Worm (Caenorhabditis elegans) whole organism, L3 larva: ENCODE results near the gene skp-1.

ENCODE experiments used
- R02D3.7 ChIP-seq: fragments of 150-350 bp; optimal IDR thresholded peaks from 2 replicates; lab custom pipeline; 2014; ENCODE audit warnings: missing biosample characterization, missing genetic modification characterization
- ZK546.5 ChIP-seq: sonication (generic microtip); optimal IDR thresholded peaks from 2 replicates; lab custom pipeline; 2017; ENCODE audit warnings: missing biosample characterization, missing genetic modification characterization
- ama-1 ChIP-seq: fragments of 150-350 bp; optimal IDR thresholded peaks from 2 replicates; lab custom pipeline; 2018
- ceh-16 ChIP-seq: sonication (generic microtip); optimal IDR thresholded peaks from 2 replicates; lab custom pipeline; 2017; ENCODE audit warnings: missing biosample characterization, missing genetic modification characterization
- ceh-28 ChIP-seq: fragments of 150-350 bp; optimal IDR thresholded peaks from 2 replicates; lab custom pipeline; 2014; ENCODE audit warnings: missing biosample characterization, missing genetic modification reagents, missing genetic modification characterization
- ceh-9 ChIP-seq: sonication (generic microtip); optimal IDR thresholded peaks from 2 replicates; lab custom pipeline; 2018; ENCODE audit warnings: missing biosample characterization, missing genetic modification characterization
- daf-12 ChIP-seq: fragments of 150-350 bp; optimal IDR thresholded peaks from 2 replicates; lab custom pipeline; 2014; ENCODE audit warnings: missing biosample characterization, missing genetic modification reagents, missing genetic modification characterization
- egl-5 ChIP-seq: fragments of 150-350 bp; optimal IDR thresholded peaks from 2 replicates; lab custom pipeline; 2017; ENCODE audit warnings: missing biosample characterization, missing genetic modification reagents, missing genetic modification characterization, inconsistent platforms
- elt-1 ChIP-seq: fragments of 150-350 bp; optimal IDR thresholded peaks from 2 replicates; lab custom pipeline; 2014; ENCODE audit warnings: missing biosample characterization, missing genetic modification characterization
- elt-2 ChIP-seq: sonication (generic microtip); optimal IDR thresholded peaks from 2 replicates; lab custom pipeline; 2016; ENCODE audit warnings: missing genetic modification reagents, mild to moderate bottlenecking, missing genetic modification characterization, missing compliant biosample characterization
- fkh-10 ChIP-seq: sonication (generic microtip); optimal IDR thresholded peaks from 2 replicates; lab custom pipeline; 2017; ENCODE audit warnings: missing biosample characterization, missing genetic modification reagents, missing genetic modification characterization
- fkh-2 ChIP-seq: fragments of 150-350 bp; optimal IDR thresholded peaks from 2 replicates; lab custom pipeline; 2014; ENCODE audit warnings: missing biosample characterization, missing genetic modification reagents, missing genetic modification characterization
- fos-1 ChIP-seq: fragments of 150-350 bp; optimal IDR thresholded peaks from 2 replicates; lab custom pipeline; 2014; ENCODE audit warnings: missing biosample characterization, missing genetic modification characterization
- hmg-11 ChIP-seq: sonication (generic microtip); optimal IDR thresholded peaks from 2 replicates; lab custom pipeline; 2016; ENCODE audit warnings: missing genetic modification characterization, missing compliant biosample characterization
- lin-15B ChIP-seq: fragments of 150-350 bp; optimal IDR thresholded peaks from 2 replicates; lab custom pipeline; 2014; ENCODE audit warnings: missing biosample characterization, missing genetic modification characterization
- lin-39 ChIP-seq: fragments of 150-350 bp; optimal IDR thresholded peaks from 2 replicates; lab custom pipeline; 2018; ENCODE audit warnings: missing biosample characterization, missing genetic modification reagents, missing genetic modification characterization
- lsy-12 ChIP-seq: sonication (generic microtip); optimal IDR thresholded peaks from 2 replicates; lab custom pipeline; 2016; ENCODE audit warnings: mild to moderate bottlenecking, missing genetic modification characterization, missing compliant biosample characterization
- mdl-1 ChIP-seq: fragments of 150-350 bp; optimal IDR thresholded peaks from 2 replicates; lab custom pipeline; 2014; ENCODE audit warnings: missing biosample characterization, missing genetic modification characterization
- nfya-1 ChIP-seq: sonication (generic microtip); optimal IDR thresholded peaks from 2 replicates; lab custom pipeline; 2017; ENCODE audit warnings: missing genetic modification characterization, mild to moderate bottlenecking, missing compliant biosample characterization, antibody characterized with exemption, moderate library complexity; ENCODE audit not compliant: insufficient read depth
- nhr-11 ChIP-seq: fragments of 150-350 bp; optimal IDR thresholded peaks from 2 replicates; lab custom pipeline; 2014; ENCODE audit warnings: missing biosample characterization, missing genetic modification characterization
- nhr-23 ChIP-seq: fragments of 150-350 bp; optimal IDR thresholded peaks from 2 replicates; lab custom pipeline; 2014; ENCODE audit warnings: missing biosample characterization, missing genetic modification reagents, missing genetic modification characterization
- nhr-237 ChIP-seq: fragments of 150-350 bp; optimal IDR thresholded peaks from 2 replicates; lab custom pipeline; 2014; ENCODE audit warnings: missing biosample characterization, missing genetic modification characterization
- nhr-25 ChIP-seq: sonication (generic microtip); optimal IDR thresholded peaks from 2 replicates; lab custom pipeline; 2017; ENCODE audit warnings: missing biosample characterization, missing genetic modification characterization
- nhr-43 ChIP-seq: sonication (generic microtip); optimal IDR thresholded peaks from 2 replicates; lab custom pipeline; 2016; ENCODE audit warnings: mild to moderate bottlenecking, missing genetic modification characterization, missing compliant biosample characterization; ENCODE audit not compliant: poor library complexity, severe bottlenecking
- nhr-76 ChIP-seq: fragments of 150-350 bp; sonication (generic microtip); optimal IDR thresholded peaks from 5 replicates; lab custom pipeline; 2014; ENCODE audit warnings: missing biosample characterization, missing genetic modification characterization
- nhr-77 ChIP-seq: fragments of 150-350 bp; optimal IDR thresholded peaks from 2 replicates; lab custom pipeline; 2014; ENCODE audit warnings: missing biosample characterization, missing genetic modification characterization
- pha-4 ChIP-seq: fragments of 150-350 bp; optimal IDR thresholded peaks from 2 replicates; lab custom pipeline; 2014; ENCODE audit warnings: missing biosample characterization, missing genetic modification reagents, missing genetic modification characterization
- pqm-1 ChIP-seq: fragments of 150-350 bp; optimal IDR thresholded peaks from 2 replicates; lab custom pipeline; 2017; ENCODE audit warnings: missing biosample characterization, missing genetic modification characterization, inconsistent platforms
- sea-2 ChIP-seq: fragments of 150-350 bp; sonication (generic microtip); optimal IDR thresholded peaks from 4 replicates; lab custom pipeline; 2014; ENCODE audit warnings: missing biosample characterization, missing genetic modification reagents, missing genetic modification characterization
- skn-1 ChIP-seq: fragments of 150-350 bp; optimal IDR thresholded peaks from 2 replicates; lab custom pipeline; 2014; ENCODE audit warnings: missing biosample characterization, missing genetic modification characterization
- snpc-4 ChIP-seq: fragments of 150-350 bp; optimal IDR thresholded peaks from 2 replicates; lab custom pipeline; 2014; ENCODE audit warnings: missing biosample characterization, missing genetic modification characterization
- tbx-2 ChIP-seq: sonication (generic microtip); optimal IDR thresholded peaks from 2 replicates; lab custom pipeline; 2016; ENCODE audit warnings: mild to moderate bottlenecking, missing genetic modification characterization, missing compliant biosample characterization
- unc-62 ChIP-seq: fragments of 150-350 bp; sonication (generic microtip); optimal IDR thresholded peaks from 4 replicates; lab custom pipeline; 2014; ENCODE audit warnings: missing biosample characterization, missing genetic modification reagents, missing genetic modification characterization
- zag-1 ChIP-seq: fragments of 150-350 bp; optimal IDR thresholded peaks from 2 replicates; lab custom pipeline; 2014; ENCODE audit warnings: missing biosample characterization, missing genetic modification characterization
- ztf-11 ChIP-seq: fragments of 150-350 bp; optimal IDR thresholded peaks from 2 replicates; lab custom pipeline; 2014; ENCODE audit warnings: missing biosample characterization, missing genetic modification characterization
- ztf-4 ChIP-seq: fragments of 150-350 bp; optimal IDR thresholded peaks from 2 replicates; lab custom pipeline; 2014; ENCODE audit warnings: missing biosample characterization, missing genetic modification characterization

The skp-1 gene

ce11 chrV:11638634-11639117, 6.6 kb upstream of the skp-1 start (continued):
- TF ChIP-seq snpc-4 (tag; lab: Kevin White, UChicago) (peak; percentile 30), daf-12 (tag; lab: Kevin White, UChicago) (no peak)

- TF ChIP-seq ztf-11 (tag; lab: Kevin White, UChicago) (no peak), fkh-2 (tag; lab: Kevin White, UChicago) (no peak), nhr-43 (no peak), ceh-9 (no peak), elt-1 (tag; lab: Kevin White, UChicago) (no peak), daf-12 (tag; lab: Kevin White, UChicago) (no peak), fos-1 (no peak), pha-4 (tag; lab: Kevin White, UChicago) (no peak), nhr-237 (tag; lab: Kevin White, UChicago) (no peak), hmg-11 (tag; lab: Kevin White, UChicago) (peak; percentile 27), ztf-4 (tag; lab: Kevin White, UChicago) (no peak), snpc-4 (tag; lab: Kevin White, UChicago) (peak; percentile 9), nhr-77 (tag; lab: Kevin White, UChicago) (no peak), ceh-16 (tag; lab: Kevin White, UChicago) (no peak), zag-1 (tag; lab: Kevin White, UChicago) (peak; percentile 14), elt-2 (tag; lab: Kevin White, UChicago) (no peak), mdl-1 (tag; lab: Kevin White, UChicago) (peak; percentile 54), R02D3.7 (tag; lab: Kevin White, UChicago) (no peak), unc-62 (peak; percentile 5), lsy-12 (tag; lab: Kevin White, UChicago) (no peak), egl-5 (tag; lab: Kevin White, UChicago) (peak; percentile 16), tbx-2 (tag; lab: Kevin White, UChicago) (peak; percentile 25), ama-1 (lab: Kevin White, UChicago) (no peak), nhr-11 (tag; lab: Kevin White, UChicago) (peak; percentile 33), nfya-1 (tag; lab: Kevin White, UChicago) (peak; percentile 74), lin-15B (tag; lab: Kevin White, UChicago) (peak; percentile 36), fkh-10 (peak; percentile 77), lin-39 (tag; lab: Kevin White, UChicago) (peak; percentile 56), nhr-76 (tag; lab: Kevin White, UChicago) (no peak), skn-1 (tag; lab: Kevin White, UChicago) (peak; percentile 59)
These were observed 3.9 kb upstream of the skp-1 start for ce11 chrV:11641298-11641787.

ce11 chrV:11644166-11644565, 1.1 kb upstream of the skp-1 start, which contains the start of gene bir-1:
TSS of gene bir-1 (plus strand) at chrV:11644477.
- TF ChIP-seq pqm-1 (peak; percentile 17), nfya-1 (tag; lab: Kevin White, UChicago) (peak; percentile 81), ceh-28 (tag; lab: Kevin White, UChicago) (peak; percentile 75), skn-1 (tag; lab: Kevin White, UChicago) (no peak), egl-5 (tag; lab: Kevin White, UChicago) (peak; percentile 50), snpc-4 (tag; lab: Kevin White, UChicago) (peak; percentile 87), elt-1 (tag; lab: Kevin White, UChicago) (no peak), lin-39 (tag; lab: Kevin White, UChicago) (peak; percentile 87), nhr-43 (peak; percentile 70), elt-2 (tag; lab: Kevin White, UChicago) (peak; percentile 30), hmg-11 (tag; lab: Kevin White, UChicago) (peak; percentile 26), lin-15B (tag; lab: Kevin White, UChicago) (peak; percentile 87), nhr-23 (tag; lab: Kevin White, UChicago) (peak; percentile 55), ZK546.5 (tag; lab: Kevin White, UChicago) (no peak), sea-2 (GFP tag; lab: Kevin White, UChicago) (no peak), pha-4 (tag; lab: Kevin White, UChicago) (peak; percentile 78), nhr-25 (tag; lab: Kevin White, UChicago) (peak; percentile 59), mdl-1 (tag; lab: Kevin White, UChicago) (peak; percentile 57), fos-1 (no peak)
